Worm (Caenorhabditis elegans): ENCODE data around the gene idpp-1.

- TF ChIP-seq mdl-1 (tag; optimal IDR thresholded peaks at IDR 0.05) (no peak), ztf-4 (tag; optimal IDR thresholded peaks at IDR 0.05) (no peak), unc-62 (GFP tag; optimal IDR thresholded peaks at IDR 0.05) (no peak), pax-3 (tag; optimal IDR thresholded peaks at IDR 0.05) (no peak), lin-13 (GFP tag; optimal IDR thresholded peaks at IDR 0.05) (no peak), aha-1 (tag; optimal IDR thresholded peaks at IDR 0.05) (no peak), nhr-77 (tag; optimal IDR thresholded peaks at IDR 0.05) (no peak), snpc-4 (tag; optimal IDR thresholded peaks at IDR 0.05) (no peak), ama-1 (optimal IDR thresholded peaks at IDR 0.05) (no peak), fkh-10 (GFP tag; optimal IDR thresholded peaks at IDR 0.05) (peak; percentile 18), nhr-76 (tag; optimal IDR thresholded peaks at IDR 0.05) (no peak), skn-1 (tag; optimal IDR thresholded peaks at IDR 0.05) (no peak), tbx-2 (tag; optimal IDR thresholded peaks at IDR 0.05) (no peak)
These were observed 49.1 kb downstream of the idpp-1 start for ce11 chrIII:789604-790003.

Data from whole organism, L1 larva.